Fruit fly (Drosophila melanogaster): Measurements from ENCODE around the gene CG43703.

The CG43703 gene

DNA sequence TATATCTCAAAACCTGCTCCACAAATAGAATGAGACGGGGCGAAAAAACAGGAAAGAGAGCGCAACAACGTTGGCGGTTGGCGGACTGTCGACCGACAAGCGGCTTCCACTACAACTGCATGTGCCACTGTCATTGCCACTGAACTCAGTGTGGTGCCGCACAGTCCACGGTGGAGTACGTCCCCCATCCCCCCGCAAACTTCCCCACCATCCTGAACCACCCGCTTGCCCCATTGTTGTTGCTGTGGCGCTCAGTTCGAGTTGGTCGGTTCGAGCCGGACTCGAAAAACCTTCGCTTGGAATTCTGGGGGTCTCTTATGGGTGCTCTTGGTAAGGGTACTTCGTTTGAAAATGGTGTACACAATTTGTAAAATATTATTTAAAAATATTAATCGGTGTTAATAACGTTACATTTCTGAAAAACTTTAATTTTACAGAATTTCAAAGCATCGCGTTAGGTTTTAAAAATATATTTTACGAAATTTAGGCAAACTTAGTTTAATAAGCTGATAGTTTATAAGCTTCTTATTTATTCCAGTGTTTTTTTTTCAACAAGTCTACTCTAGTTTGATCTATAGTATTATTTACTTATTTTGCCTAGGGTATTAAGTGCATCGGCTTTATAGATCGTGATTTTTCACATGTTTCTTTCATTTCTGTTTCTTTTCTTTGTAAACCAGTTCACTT, 7.8 kb downstream of the CG43703 start (continued):
- TF ChIP-seq bsh (GFP tag; optimal IDR thresholded peaks at IDR 0.05): peak in 1 of 2 experiments; percentile 10
- TF ChIP-seq CG1529 (GFP tag; optimal IDR thresholded peaks at IDR 0.05): peak; percentile 60
- no peak for TF ChIP-seq Side (GFP tag; optimal IDR thresholded peaks at IDR 0.05)
- no peak for TF ChIP-seq slp2 (GFP tag; optimal IDR thresholded peaks at IDR 0.05)
- 0 out of 3 replicates have a peak, but pooled peaks have one; percentile 51 for TF ChIP-seq otp (GFP tag; IDR thresholded peaks at IDR 0.05)
- 0 out of 2 replicates have a peak, but pooled peaks have one; percentile 18 for TF ChIP-seq onecut (GFP tag; IDR thresholded peaks at IDR 0.05)
- no peak for TF ChIP-seq CG1647 (GFP tag; optimal IDR thresholded peaks at IDR 0.05)
- no peak for TF ChIP-seq CG14965 (GFP tag; optimal IDR thresholded peaks at IDR 0.05; ENCODE audit: borderline replicate concordance)
- no peak for TF ChIP-seq fd102C (GFP tag; optimal IDR thresholded peaks at IDR 0.05)
- no peak for TF ChIP-seq Sry-δ (GFP tag; optimal IDR thresholded peaks at IDR 0.05)
- TF ChIP-seq zf30C (GFP tag; optimal IDR thresholded peaks at IDR 0.05): peak; percentile 12
- peak; percentile 18 for TF ChIP-seq ATbp (GFP tag; optimal IDR thresholded peaks at IDR 0.05)
- TF ChIP-seq CG12769 (tag; optimal IDR thresholded peaks at IDR 0.05): peak; percentile 75
- peak; percentile 66 for TF ChIP-seq Blimp-1 (GFP tag; optimal IDR thresholded peaks at IDR 0.05)
- TF ChIP-seq CG12155 (GFP tag; optimal IDR thresholded peaks at IDR 0.05): no peak
- no peak for TF ChIP-seq CG30431 (GFP tag; optimal IDR thresholded peaks at IDR 0.05)
- TF ChIP-seq corto (GFP tag; optimal IDR thresholded peaks at IDR 0.05): peak; percentile 6
- peak; percentile 66 for TF ChIP-seq CG17385 (GFP tag; optimal IDR thresholded peaks at IDR 0.05)
- peak; percentile 68 for TF ChIP-seq bcd (GFP tag; optimal IDR thresholded peaks at IDR 0.05)
- no peak for TF ChIP-seq Taf1 (GFP tag; IDR thresholded peaks at IDR 0.05)
- no peak for TF ChIP-seq gt (GFP tag; IDR thresholded peaks at IDR 0.05)
- TF ChIP-seq Drgx (GFP tag; IDR thresholded peaks at IDR 0.05): peak; percentile 22
- TF ChIP-seq mld (GFP tag; IDR thresholded peaks at IDR 0.05; ENCODE audit: partially characterized antibody): no peak
- TF ChIP-seq nerfin-2 (GFP tag; IDR thresholded peaks at IDR 0.05; ENCODE audit: partially characterized antibody): no peak
- TF ChIP-seq CG12942 (GFP tag; optimal IDR thresholded peaks at IDR 0.05): no peak
- peak in 1 of 2 experiments; percentile 48 for TF ChIP-seq Hr78 (GFP tag; optimal IDR thresholded peaks at IDR 0.05)
- peak; percentile 49; the same call in 1 of the 2 replicates for TF ChIP-seq al (GFP tag; IDR thresholded peaks at IDR 0.05)
- TF ChIP-seq rib (GFP tag; IDR thresholded peaks at IDR 0.05): peak; percentile 34; the same call in 1 of the 2 replicates
- TF ChIP-seq CG32532 (GFP tag; IDR thresholded peaks at IDR 0.05): no peak
- peak; percentile 37 for TF ChIP-seq CG6813 (GFP tag; optimal IDR thresholded peaks at IDR 0.05)
- peak; percentile 40; the same call in 2 of the 3 replicates for TF ChIP-seq CG11695 (GFP tag; IDR thresholded peaks at IDR 0.05)
- TF ChIP-seq BtbVII (GFP tag; optimal IDR thresholded peaks at IDR 0.05): peak; percentile 53
- TF ChIP-seq bowl (GFP tag; IDR thresholded peaks at IDR 0.05): peak; percentile 71
- peak; percentile 79 for TF ChIP-seq CG8924 (tag; optimal IDR thresholded peaks at IDR 0.05)
- TF ChIP-seq CG13894 (tag; optimal IDR thresholded peaks at IDR 0.05): no peak
- no peak for TF ChIP-seq CG1024 (GFP tag; IDR thresholded peaks at IDR 0.05)
- TF ChIP-seq ken (GFP tag; IDR thresholded peaks at IDR 0.05): no peak
- peak; percentile 13 for TF ChIP-seq HLHmδ (GFP tag; optimal IDR thresholded peaks at IDR 0.05)
- TF ChIP-seq CG4404 (GFP tag; IDR thresholded peaks at IDR 0.05): no peak
- TF ChIP-seq vnd (GFP tag; IDR thresholded peaks at IDR 0.05; ENCODE audit: partially characterized antibody): no peak
- 0 out of 3 replicates have a peak, but pooled peaks have one; percentile 18 for TF ChIP-seq CG7357 (GFP tag; IDR thresholded peaks at IDR 0.05)
- no peak for TF ChIP-seq emc (GFP tag; optimal IDR thresholded peaks at IDR 0.05)
- no peak for TF ChIP-seq slou (GFP tag; optimal IDR thresholded peaks at IDR 0.05)
- TF ChIP-seq Bteb2 (GFP tag; optimal IDR thresholded peaks at IDR 0.05): peak; percentile 0
- TF ChIP-seq dm (GFP tag; optimal IDR thresholded peaks at IDR 0.05): no peak
- TF ChIP-seq CG2202 (tag; optimal IDR thresholded peaks at IDR 0.05): no peak
- TF ChIP-seq CG3726 (GFP tag; IDR thresholded peaks at IDR 0.05): no peak
- TF ChIP-seq CG7556 (GFP tag; optimal IDR thresholded peaks at IDR 0.05): peak; percentile 87
- TF ChIP-seq E2f1 (GFP tag; IDR thresholded peaks at IDR 0.05): no peak

Data from whole organism, embryonic.